Fruit fly (Drosophila melanogaster) whole organism, wandering third instar larva: ENCODE measurements around the gene BCL7-like.

Source experiments
- CG32264 ChIP-seq: fragments of 200-800 bp; sonication (Bioruptor generic); optimal IDR thresholded peaks from 2 replicates; lab custom pipeline; 2016; ENCODE audit warnings: missing biosample characterization, missing genetic modification characterization
- CrebA ChIP-seq: fragments of 200-800 bp; sonication (Bioruptor generic); optimal IDR thresholded peaks from 2 replicates; lab custom pipeline; 2016; ENCODE audit warnings: missing biosample characterization, mild to moderate bottlenecking, missing genetic modification characterization, borderline replicate concordance
- Dif ChIP-seq: fragments of 200-275, 200-300 bp; sonication (Bioruptor generic); optimal IDR thresholded peaks from 2 replicates; lab custom pipeline; 2018; ENCODE audit warnings: missing biosample characterization, missing genetic modification characterization; ENCODE audit not compliant: partially characterized antibody
- GATAd ChIP-seq: sonication (Bioruptor generic); optimal IDR thresholded peaks from 2 replicates; lab custom pipeline; 2016; ENCODE audit warnings: missing biosample characterization, missing genetic modification characterization
- HLH106 ChIP-seq: fragments of 200-800 bp; optimal IDR thresholded peaks from 3 replicates; lab custom pipeline; 2019; ENCODE audit warnings: missing biosample characterization, mild to moderate bottlenecking, missing genetic modification characterization, moderate library complexity
- Hnf4 ChIP-seq: fragments of 200-800 bp; sonication (Bioruptor generic); optimal IDR thresholded peaks from 2 replicates; lab custom pipeline; 2016; ENCODE audit warnings: missing biosample characterization, mild to moderate bottlenecking, missing genetic modification characterization
- Mio ChIP-seq: sonication (Bioruptor generic); optimal IDR thresholded peaks from 2 replicates; lab custom pipeline; 2016; ENCODE audit warnings: missing biosample characterization, missing genetic modification characterization
- Myc ChIP-seq: fragments of >200 bp; optimal IDR thresholded peaks from 2 replicates; lab custom pipeline; 2017
- N ChIP-seq: fragments of >200 bp; optimal IDR thresholded peaks from 2 replicates; lab custom pipeline; 2018; ENCODE audit warnings: missing biosample characterization, missing external identifiers, missing genetic modification characterization
- OdsH ChIP-seq: fragments of 200-800 bp; sonication (Bioruptor generic); optimal IDR thresholded peaks from 2 replicates; lab custom pipeline; 2016; ENCODE audit warnings: missing biosample characterization, mild to moderate bottlenecking, missing genetic modification characterization
- Sp1 ChIP-seq: fragments of 200-800 bp; sonication (Bioruptor generic); optimal IDR thresholded peaks from 3 replicates; lab custom pipeline; 2019; ENCODE audit warnings: missing biosample characterization, mild to moderate bottlenecking, missing genetic modification characterization, moderate library complexity
- br ChIP-seq: fragments of 200-800 bp; sonication (Bioruptor generic); optimal IDR thresholded peaks from 2 replicates; lab custom pipeline; 2016; ENCODE audit warnings: missing biosample characterization, missing genetic modification characterization
- brk ChIP-seq: fragments of 200-800 bp; sonication (Bioruptor generic); optimal IDR thresholded peaks from 2 replicates; lab custom pipeline; 2016; ENCODE audit warnings: missing biosample characterization, mild to moderate bottlenecking, missing genetic modification characterization
- dl ChIP-seq, 2 experiments: fragments of 175-275, 200-275 bp in 1 of 2; fragments of 200-275 bp in 1 of 2; sonication (Bioruptor generic); optimal IDR thresholded peaks; lab custom pipeline; 2018; ENCODE audit warnings: mild to moderate bottlenecking in 2 of 2, missing biosample characterization in 2 of 2, missing genetic modification characterization in 2 of 2, moderate library complexity in 2 of 2; ENCODE audit not compliant: partially characterized antibody in 2 of 2, insufficient read depth in 1 of 2
- dmrt93B ChIP-seq: fragments of 200-800 bp; sonication (Bioruptor generic); optimal IDR thresholded peaks from 2 replicates; lab custom pipeline; 2018; ENCODE audit warnings: missing biosample characterization, mild to moderate bottlenecking, missing genetic modification characterization
- dsf ChIP-seq: sonication (Bioruptor generic); optimal IDR thresholded peaks from 2 replicates; lab custom pipeline; 2016; ENCODE audit warnings: missing biosample characterization, missing genetic modification characterization, borderline replicate concordance
- ey ChIP-seq: fragments of 200-800 bp; sonication (Bioruptor generic); optimal IDR thresholded peaks from 2 replicates; lab custom pipeline; 2016; ENCODE audit warnings: missing biosample characterization, missing genetic modification characterization
- foxo ChIP-seq, 2 experiments: fragments of 200-800 bp; sonication (Bioruptor generic); optimal IDR thresholded peaks; 2 replicates in 1 of 2; 3 replicates in 1 of 2; lab custom pipeline; 2016 to 2017; ENCODE audit warnings: missing biosample characterization in 2 of 2, missing genetic modification characterization in 2 of 2
- fru ChIP-seq: fragments of 200-800 bp; sonication (Bioruptor generic); optimal IDR thresholded peaks from 3 replicates; lab custom pipeline; 2016; ENCODE audit warnings: missing biosample characterization, mild to moderate bottlenecking, missing genetic modification characterization
- h ChIP-seq: fragments of 200-800 bp; sonication (Bioruptor generic); optimal IDR thresholded peaks from 3 replicates; lab custom pipeline; 2016; ENCODE audit warnings: missing biosample characterization, mild to moderate bottlenecking, missing genetic modification characterization
- jim ChIP-seq: fragments of 175-275, 200-325 bp; sonication (Bioruptor generic); optimal IDR thresholded peaks from 2 replicates; lab custom pipeline; 2016; ENCODE audit warnings: missing biosample characterization, mild to moderate bottlenecking, missing genetic modification characterization
- lola ChIP-seq: fragments of >200 bp; optimal IDR thresholded peaks from 2 replicates; lab custom pipeline; 2017; ENCODE audit warnings: missing biosample characterization, missing genetic modification characterization
- psq ChIP-seq: fragments of 200-800 bp; sonication (Bioruptor generic); optimal IDR thresholded peaks from 3 replicates; lab custom pipeline; 2017; ENCODE audit warnings: missing biosample characterization, mild to moderate bottlenecking, missing genetic modification characterization, moderate library complexity
- rgr ChIP-seq: fragments of 200-800 bp; sonication (Bioruptor generic); optimal IDR thresholded peaks from 3 replicates; lab custom pipeline; 2016; ENCODE audit warnings: missing biosample characterization, mild to moderate bottlenecking, missing genetic modification characterization
- sage ChIP-seq: fragments of 200-800 bp; sonication (Bioruptor generic); optimal IDR thresholded peaks from 2 replicates; lab custom pipeline; 2016; ENCODE audit warnings: missing biosample characterization, mild to moderate bottlenecking, missing genetic modification characterization
- sv ChIP-seq: fragments of 200-800 bp; sonication (Bioruptor generic); optimal IDR thresholded peaks from 3 replicates; lab custom pipeline; 2016; ENCODE audit warnings: missing biosample characterization, missing genetic modification characterization
- tai ChIP-seq: sonication (Bioruptor generic); optimal IDR thresholded peaks from 2 replicates; lab custom pipeline; 2016; ENCODE audit warnings: missing biosample characterization, missing genetic modification characterization
- usp ChIP-seq: fragments of >200 bp; optimal IDR thresholded peaks from 2 replicates; lab custom pipeline; 2017; ENCODE audit warnings: missing biosample characterization, missing genetic modification characterization

Gene BCL7-like

dm6 chrX:9345522-9345921 is 10.9 kb upstream of the BCL7-like start:
- TF ChIP-seq dsf (GFP tag; lab: Kevin White, UChicago) (no peak), GATAd (GFP tag; lab: Kevin White, UChicago) (no peak), dl (GFP tag; optimal IDR thresholded peaks at IDR 0.05; lab: Kevin White, UChicago; ENCODE audit: insufficient read depth in 1 of 2, partially characterized antibody in 2 of 2) (no peak), Dif (GFP tag; lab: Kevin White, UChicago) (no peak)

dm6 chrX:9347767-9348166 is 8.7 kb upstream of the BCL7-like start:
- no peak for TF ChIP-seq CG32264 (GFP tag; lab: Kevin White, UChicago)

dm6 chrX:9349224-9349623 is 7.2 kb upstream of the BCL7-like start:
- TF ChIP-seq Hnf4 (GFP tag; lab: Kevin White, UChicago) (peak; percentile 3), sv (GFP tag; lab: Kevin White, UChicago) (peak; percentile 2), HLH106 (tag; lab: Kevin White, UChicago) (no peak), foxo (GFP tag; optimal IDR thresholded peaks at IDR 0.05; lab: Kevin White, UChicago) (peak in 1 of 2 experiments; percentile 12)

- TF ChIP-seq brk (GFP tag; lab: Kevin White, UChicago) = no peak
- TF ChIP-seq GATAd (GFP tag; lab: Kevin White, UChicago) = no peak
- no peak for TF ChIP-seq Hnf4 (GFP tag; lab: Kevin White, UChicago)
- TF ChIP-seq Mio (GFP tag; lab: Kevin White, UChicago) = no peak
- no peak for TF ChIP-seq sage
- no peak for TF ChIP-seq ey
- TF ChIP-seq tai (GFP tag; lab: Kevin White, UChicago) = no peak
- TF ChIP-seq, all 38 proteins: peak for 0
Observed at dm6 chrX:9350309-9350708, 6.1 kb upstream of the BCL7-like start.

dm6 chrX:9352112-9353096 is 4.0 kb upstream of the BCL7-like start:
- TF ChIP-seq fru (GFP tag; lab: Kevin White, UChicago) (peak; percentile 38), sv (GFP tag; lab: Kevin White, UChicago) (peak; percentile 77), dl (GFP tag; optimal IDR thresholded peaks at IDR 0.05; lab: Kevin White, UChicago; ENCODE audit: insufficient read depth in 1 of 2, partially characterized antibody in 2 of 2) (no peak), lola (GFP tag; lab: Kevin White, UChicago) (no peak), rgr (peak; percentile 78), Sp1 (peak; percentile 56), CrebA (GFP tag; lab: Kevin White, UChicago) (no peak), foxo (GFP tag; optimal IDR thresholded peaks at IDR 0.05; lab: Kevin White, UChicago) (peak in 1 of 2 experiments; percentile 67), br (GFP tag; lab: Kevin White, UChicago) (peak; percentile 5), Hnf4 (GFP tag; lab: Kevin White, UChicago) (peak; percentile 63), Mio (GFP tag; lab: Kevin White, UChicago) (no peak), psq (peak; percentile 45), HLH106 (tag; lab: Kevin White, UChicago) (peak; percentile 68), h (GFP tag; lab: Kevin White, UChicago) (peak; percentile 67), jim (GFP tag; lab: Kevin White, UChicago) (no peak), sage (peak; percentile 28), ey (peak; percentile 39), dmrt93B (GFP tag; lab: Kevin White, UChicago) (peak; percentile 46), usp (GFP tag; lab: Kevin White, UChicago) (no peak), OdsH (GFP tag; lab: Kevin White, UChicago) (peak; percentile 48), brk (GFP tag; lab: Kevin White, UChicago) (peak; percentile 46)

dm6 chrX:9354773-9355172 is 1.7 kb upstream of the BCL7-like start:
- TF ChIP-seq fru (GFP tag; lab: Kevin White, UChicago) (no peak), N (GFP tag; lab: Kevin White, UChicago) (no peak), Myc (no peak), usp (GFP tag; lab: Kevin White, UChicago) (no peak), h (GFP tag; lab: Kevin White, UChicago) (no peak), rgr (no peak), jim (GFP tag; lab: Kevin White, UChicago) (no peak), Mio (GFP tag; lab: Kevin White, UChicago) (no peak), OdsH (GFP tag; lab: Kevin White, UChicago) (no peak), ey (no peak), brk (GFP tag; lab: Kevin White, UChicago) (no peak)
